Fruit fly (Drosophila melanogaster) whole organism, prepupa: Measurements from ENCODE around the gene CG4793.

Experiments used
- CG10631 ChIP-seq: fragments of 200-800 bp; sonication (Bioruptor generic); optimal IDR thresholded peaks from 2 replicates; lab custom pipeline; 2016; ENCODE audit warnings: missing biosample characterization, missing genetic modification characterization
- CG11294 ChIP-seq: fragments of 200-800 bp; sonication (Bioruptor generic); IDR thresholded peaks from 2 replicates; pipeline ENCODE4 v1.3.6; 2022; ENCODE audit warnings: missing biosample characterization, missing genetic modification characterization
- CG15336 ChIP-seq: fragments of 200-800 bp; sonication (Bioruptor generic); IDR thresholded peaks from 2 replicates; pipeline ENCODE4 v1.3.6; 2022; ENCODE audit warnings: missing biosample characterization, missing genetic modification characterization
- CG1621 ChIP-seq: fragments of 200-800 bp; sonication (Bioruptor generic); optimal IDR thresholded peaks from 3 replicates; lab custom pipeline; 2018; ENCODE audit warnings: missing biosample characterization, mild to moderate bottlenecking, missing genetic modification characterization
- CG3032 ChIP-seq: fragments of 200-800 bp; optimal IDR thresholded peaks from 2 replicates; lab custom pipeline; 2019; ENCODE audit warnings: missing biosample characterization, mild to moderate bottlenecking, missing genetic modification characterization, moderate library complexity
- CG31627 ChIP-seq: fragments of 200-800 bp; sonication (Bioruptor generic); optimal IDR thresholded peaks from 3 replicates; lab custom pipeline; 2016; ENCODE audit warnings: missing biosample characterization, missing genetic modification characterization
- CG34406 ChIP-seq: fragments of 200-800 bp; sonication (Bioruptor generic); optimal IDR thresholded peaks from 3 replicates; lab custom pipeline; 2016; ENCODE audit warnings: missing biosample characterization, missing genetic modification characterization
- CG4318 ChIP-seq: fragments of 200-800 bp; sonication (Bioruptor generic); optimal IDR thresholded peaks from 3 replicates; lab custom pipeline; 2017; ENCODE audit warnings: missing biosample characterization, mild to moderate bottlenecking, missing genetic modification characterization
- CG6163 ChIP-seq: fragments of 200-800 bp; sonication (Bioruptor generic); IDR thresholded peaks from 3 replicates; pipeline ENCODE4 v1.3.6; 2022; ENCODE audit warnings: missing biosample characterization, missing genetic modification characterization
- CG6854 ChIP-seq: fragments of 200-800 bp; sonication (Bioruptor generic); optimal IDR thresholded peaks from 2 replicates; lab custom pipeline; 2017; ENCODE audit warnings: missing biosample characterization, mild to moderate bottlenecking, missing genetic modification characterization
- CG7368 ChIP-seq: fragments of 200-800 bp; sonication (Bioruptor generic); optimal IDR thresholded peaks from 3 replicates; lab custom pipeline; 2016; ENCODE audit warnings: missing biosample characterization, missing genetic modification characterization
- CG8319 ChIP-seq: fragments of 200-800 bp; sonication (Bioruptor generic); optimal IDR thresholded peaks from 3 replicates; lab custom pipeline; 2016; ENCODE audit warnings: missing biosample characterization, missing genetic modification characterization
- Eip78C ChIP-seq: fragments of 200-800 bp; sonication (Bioruptor generic); peaks from one replicate; lab custom pipeline; 2016; ENCODE audit warnings: missing biosample characterization, missing genetic modification characterization
- Eip93F ChIP-seq: fragments of 200-800 bp; sonication (Bioruptor generic); optimal IDR thresholded peaks from 2 replicates; lab custom pipeline; 2016; ENCODE audit warnings: missing biosample characterization, mild to moderate bottlenecking, missing genetic modification characterization
- Ets21C ChIP-seq: fragments of 200-800 bp; sonication (Bioruptor generic); optimal IDR thresholded peaks from 3 replicates; lab custom pipeline; 2016; ENCODE audit warnings: missing biosample characterization, missing genetic modification characterization
- Ets96B ChIP-seq: fragments of 200-800 bp; optimal IDR thresholded peaks from 2 replicates; lab custom pipeline; 2019; ENCODE audit warnings: missing biosample characterization, mild to moderate bottlenecking, missing genetic modification characterization, moderate library complexity
- Gug ChIP-seq: fragments of 200-800 bp; sonication (Bioruptor generic); IDR thresholded peaks from 2 replicates; pipeline ENCODE4 v1.3.6; 2022; ENCODE audit warnings: missing biosample characterization, missing genetic modification characterization
- Hr38 ChIP-seq: sonication (Bioruptor generic); optimal IDR thresholded peaks from 2 replicates; lab custom pipeline; 2016; ENCODE audit warnings: missing biosample characterization, missing genetic modification characterization
- Hr4 ChIP-seq: fragments of 200-800 bp; sonication (Bioruptor generic); optimal IDR thresholded peaks from 3 replicates; lab custom pipeline; 2016; ENCODE audit warnings: missing biosample characterization, missing genetic modification characterization
- Met ChIP-seq: fragments of 200-800 bp; sonication (Bioruptor generic); optimal IDR thresholded peaks from 3 replicates; lab custom pipeline; 2016; ENCODE audit warnings: missing biosample characterization, missing genetic modification characterization
- Smox ChIP-seq: fragments of 200-800 bp; sonication (Bioruptor generic); optimal IDR thresholded peaks from 3 replicates; lab custom pipeline; 2016; ENCODE audit warnings: missing biosample characterization, missing genetic modification characterization
- Sox14 ChIP-seq: fragments of 200-800 bp; sonication (Bioruptor generic); optimal IDR thresholded peaks from 3 replicates; lab custom pipeline; 2016; ENCODE audit warnings: missing biosample characterization, missing genetic modification characterization
- Sox15 ChIP-seq: fragments of 200-800 bp; sonication (Bioruptor generic); optimal IDR thresholded peaks from 3 replicates; lab custom pipeline; 2016; ENCODE audit warnings: missing biosample characterization, missing genetic modification characterization
- achi ChIP-seq: fragments of 200-800 bp; sonication (Bioruptor generic); optimal IDR thresholded peaks from 3 replicates; lab custom pipeline; 2016; ENCODE audit warnings: missing biosample characterization, missing genetic modification characterization
- acj6 ChIP-seq: fragments of 200-800 bp; sonication (Bioruptor generic); optimal IDR thresholded peaks from 3 replicates; lab custom pipeline; 2016; ENCODE audit warnings: missing biosample characterization, missing genetic modification characterization
- cyc ChIP-seq: fragments of 200-800 bp; sonication (Bioruptor generic); optimal IDR thresholded peaks from 3 replicates; lab custom pipeline; 2016; ENCODE audit warnings: missing biosample characterization, missing genetic modification characterization
- dsx ChIP-seq: fragments of 200-800 bp; optimal IDR thresholded peaks from 3 replicates; lab custom pipeline; 2019; ENCODE audit warnings: missing biosample characterization, mild to moderate bottlenecking, missing genetic modification characterization, moderate library complexity; ENCODE audit not compliant: poor library complexity, severe bottlenecking
- eg ChIP-seq: fragments of 200-800 bp; sonication (Bioruptor generic); IDR thresholded peaks from 3 replicates; pipeline ENCODE4 v1.3.6; 2022; ENCODE audit warnings: missing biosample characterization, missing genetic modification characterization
- fd59A ChIP-seq: fragments of 200-800 bp; sonication (Bioruptor generic); optimal IDR thresholded peaks from 2 replicates; lab custom pipeline; 2017; ENCODE audit warnings: missing biosample characterization, mild to moderate bottlenecking, missing genetic modification characterization, missing genetic modification reagents
- fd85E ChIP-seq: fragments of 200-800 bp; sonication (Bioruptor generic); optimal IDR thresholded peaks from 3 replicates; lab custom pipeline; 2016; ENCODE audit warnings: missing biosample characterization, missing genetic modification characterization
- fkh ChIP-seq: fragments of 200-800 bp; sonication (Bioruptor generic); optimal IDR thresholded peaks from 3 replicates; lab custom pipeline; 2017; ENCODE audit warnings: missing biosample characterization, mild to moderate bottlenecking, missing genetic modification characterization, moderate library complexity
- lz ChIP-seq: fragments of 200-800 bp; sonication (Bioruptor generic); optimal IDR thresholded peaks from 3 replicates; lab custom pipeline; 2016; ENCODE audit warnings: missing biosample characterization, missing genetic modification characterization
- net ChIP-seq: fragments of 200-800 bp; sonication (Bioruptor generic); optimal IDR thresholded peaks from 3 replicates; lab custom pipeline; 2016; ENCODE audit warnings: missing biosample characterization, missing genetic modification characterization
- salr ChIP-seq, 2 experiments: fragments of 200-800 bp; sonication (Bioruptor generic); optimal IDR thresholded peaks; 3 replicates each; lab custom pipeline; 2016 to 2018; ENCODE audit warnings: missing biosample characterization in 2 of 2, missing genetic modification characterization in 2 of 2, mild to moderate bottlenecking in 1 of 2
- spab ChIP-seq: fragments of 200-800 bp; sonication (Bioruptor generic); optimal IDR thresholded peaks from 2 replicates; lab custom pipeline; 2017; ENCODE audit warnings: missing biosample characterization, mild to moderate bottlenecking, missing genetic modification characterization, missing genetic modification reagents
- ss ChIP-seq, 2 experiments: fragments of 200-800 bp; sonication (Bioruptor generic); optimal IDR thresholded peaks; 2 replicates in 1 of 2; 3 replicates in 1 of 2; lab custom pipeline; 2017 to 2018; ENCODE audit warnings: mild to moderate bottlenecking in 2 of 2, missing biosample characterization in 2 of 2, missing genetic modification characterization in 2 of 2, moderate library complexity in 1 of 2
- svp ChIP-seq: fragments of 200-800 bp; sonication (Bioruptor generic); peaks from one replicate; lab custom pipeline; 2016; ENCODE audit warnings: missing biosample characterization, missing genetic modification characterization
- topi ChIP-seq: fragments of 200-800 bp; sonication (Bioruptor generic); optimal IDR thresholded peaks from 3 replicates; lab custom pipeline; 2016; ENCODE audit warnings: missing biosample characterization, missing genetic modification characterization
- vri ChIP-seq: fragments of 200-800 bp; sonication (Bioruptor generic); optimal IDR thresholded peaks from 3 replicates; lab custom pipeline; 2016; ENCODE audit warnings: missing biosample characterization, mild to moderate bottlenecking, missing genetic modification characterization

The CG4793 gene

DNA sequence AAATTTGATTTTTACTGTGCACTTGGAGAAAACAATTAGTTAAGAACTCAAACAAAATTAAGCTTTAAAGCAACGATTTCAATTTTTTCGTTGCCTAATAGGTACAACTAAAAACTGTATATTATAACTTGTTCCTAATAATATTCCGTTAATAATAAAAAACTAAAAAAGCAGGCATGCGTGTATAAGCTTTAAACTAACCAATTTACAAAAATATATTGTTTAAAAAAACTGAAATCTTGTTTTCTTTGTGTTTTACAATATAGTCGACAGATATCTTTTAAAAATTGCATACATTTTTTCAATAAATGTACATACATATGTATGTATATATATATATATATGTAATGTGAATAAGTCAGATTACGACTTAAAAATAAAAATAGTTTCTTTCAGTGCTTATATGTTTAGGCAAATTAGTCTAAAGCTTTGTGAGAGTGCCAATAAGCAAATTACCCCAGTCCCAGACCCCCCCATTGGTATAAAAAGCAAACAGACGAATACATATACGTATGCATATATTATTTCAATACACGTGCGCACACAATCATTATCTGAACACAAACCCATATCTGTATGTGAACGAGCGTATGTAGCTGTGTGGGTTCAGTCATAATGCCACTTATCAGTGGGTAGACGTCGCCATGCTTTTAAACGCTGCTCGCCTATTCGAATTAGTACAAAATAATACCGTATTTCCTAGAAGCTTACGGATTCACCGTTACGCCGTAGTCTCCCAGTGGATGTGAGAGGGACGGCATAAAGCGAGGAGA is 10.1 kb upstream of the CG4793 start (continued):
- TF ChIP-seq dsx (GFP tag; lab: Kevin White, UChicago) (no peak), Gug (GFP tag; lab: Robert Waterston, UW) (no peak), topi (no peak), Hr4 (no peak), salr (GFP tag; optimal IDR thresholded peaks at IDR 0.05; lab: Kevin White, UChicago) (no peak), vri (GFP tag; lab: Kevin White, UChicago) (peak; percentile 96), fkh (peak; percentile 95), Sox15 (peak; percentile 35), ss (GFP tag; optimal IDR thresholded peaks at IDR 0.05; lab: Kevin White, UChicago) (peak in 1 of 2 experiments; percentile 10), CG15336 (GFP tag; lab: Robert Waterston, UW) (no peak), CG34406 (GFP tag; lab: Kevin White, UChicago) (peak; percentile 29), CG4318 (no peak), Met (GFP tag; lab: Kevin White, UChicago) (no peak), Eip78C (GFP tag; lab: Kevin White, UChicago) (peak; percentile 45), eg (GFP tag; lab: Robert Waterston, UW) (peak; percentile 8; the same call in 1 of the 3 replicates), net (GFP tag; lab: Kevin White, UChicago) (no peak), CG7368 (GFP tag; lab: Kevin White, UChicago) (no peak), CG1621 (tag; lab: Kevin White, UChicago) (peak; percentile 92), spab (GFP tag; lab: Kevin White, UChicago) (no peak), acj6 (GFP tag; lab: Kevin White, UChicago) (peak; percentile 19)
- TF ChIP-seq, all 60 proteins: peak for 19

DNA sequence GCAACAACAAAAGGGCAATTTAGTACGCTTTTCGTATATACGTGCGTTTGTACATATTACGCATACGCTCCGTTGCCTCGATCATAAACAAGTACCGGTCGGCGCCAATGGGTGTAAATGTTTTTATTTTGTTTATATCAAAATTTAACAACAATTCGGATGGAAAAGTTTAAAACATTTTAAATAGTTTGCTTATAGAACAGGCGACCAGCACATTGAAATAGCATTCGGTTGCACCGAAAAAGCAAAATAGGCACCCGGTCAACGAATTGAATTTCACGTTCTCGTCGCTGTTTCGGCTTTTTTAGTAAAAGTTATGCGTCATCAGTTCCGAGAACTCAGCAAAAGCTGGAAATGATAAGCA is 9.5 kb upstream of the CG4793 start:
- TF ChIP-seq Gug (GFP tag; lab: Robert Waterston, UW) (no peak), CG11294 (GFP tag; lab: Robert Waterston, UW) (no peak), Sox14 (GFP tag; lab: Kevin White, UChicago) (no peak), Eip78C (GFP tag; lab: Kevin White, UChicago) (peak; percentile 38), salr (GFP tag; optimal IDR thresholded peaks at IDR 0.05; lab: Kevin White, UChicago) (no peak), Eip93F (GFP tag; lab: Kevin White, UChicago) (no peak), eg (GFP tag; lab: Robert Waterston, UW) (no peak), Sox15 (no peak), svp (GFP tag; lab: Kevin White, UChicago) (peak; percentile 73), achi (GFP tag; lab: Kevin White, UChicago) (no peak), lz (no peak), CG10631 (no peak), CG6854 (peak; percentile 11), vri (GFP tag; lab: Kevin White, UChicago) (peak; percentile 48), cyc (GFP tag; lab: Kevin White, UChicago) (no peak), dsx (GFP tag; lab: Kevin White, UChicago) (no peak), Ets96B (tag; lab: Kevin White, UChicago) (no peak), fd59A (GFP tag; lab: Kevin White, UChicago) (no peak), CG8319 (GFP tag; lab: Kevin White, UChicago) (no peak), CG7368 (GFP tag; lab: Kevin White, UChicago) (no peak), fkh (peak; percentile 12), CG3032 (no peak), CG31627 (no peak), CG1621 (tag; lab: Kevin White, UChicago) (no peak)

DNA sequence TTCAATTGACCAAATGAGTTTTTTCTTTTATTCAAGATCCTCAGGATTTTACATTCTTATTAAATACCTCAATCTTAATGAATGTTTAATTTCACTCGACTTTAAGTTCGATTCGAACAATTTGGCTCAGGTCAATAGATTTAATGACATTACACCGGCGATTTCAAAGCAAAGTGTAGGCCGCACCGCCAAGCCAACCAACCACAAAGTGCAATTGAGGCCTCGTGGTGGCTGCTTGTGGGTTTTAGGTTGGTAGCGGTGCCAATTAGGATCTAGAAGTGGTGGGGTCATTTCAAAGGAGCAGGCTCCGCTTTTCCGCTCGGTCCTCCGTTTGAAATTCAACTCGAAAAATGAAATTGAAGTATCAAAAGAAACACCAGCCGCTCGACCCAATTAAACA is 6.6 kb upstream of the CG4793 start, which contains the start of gene CG13244:
Gene CG13244 (plus strand): TSS at position 301 of the 400 bp plus-strand sequence.
- TF ChIP-seq Hr4 = no peak
- TF ChIP-seq ss (GFP tag; optimal IDR thresholded peaks at IDR 0.05; lab: Kevin White, UChicago) = no peak
- no peak for TF ChIP-seq salr (GFP tag; optimal IDR thresholded peaks at IDR 0.05; lab: Kevin White, UChicago)
- TF ChIP-seq Hr38 (GFP tag; lab: Kevin White, UChicago) = no peak
- TF ChIP-seq Ets96B (tag; lab: Kevin White, UChicago) = no peak
- no peak for TF ChIP-seq Smox (GFP tag; lab: Kevin White, UChicago)
- no peak for TF ChIP-seq CG10631
- no peak for TF ChIP-seq CG6163 (GFP tag; lab: Robert Waterston, UW)
- TF ChIP-seq CG3032 = no peak
- no peak for TF ChIP-seq Eip93F (GFP tag; lab: Kevin White, UChicago)
- no peak for TF ChIP-seq Ets21C (GFP tag; lab: Kevin White, UChicago)
- no peak for TF ChIP-seq fkh
- TF ChIP-seq fd85E = no peak
- TF ChIP-seq, all 60 proteins: peak for 0
